Fruit fly (Drosophila melanogaster) whole organism, embryonic: ENCODE measurements around the gene Pxn.

Experiments
- ATbp ChIP-seq: fragments of 200-800 bp; sonication (Bioruptor generic); optimal IDR thresholded peaks from 2 replicates; lab custom pipeline; 2017; ENCODE audit warnings: missing biosample characterization, mild to moderate bottlenecking, missing genetic modification characterization, missing genetic modification reagents
- B-H2 ChIP-seq: fragments of 200-800 bp; sonication (Bioruptor generic); optimal IDR thresholded peaks from 2 replicates; lab custom pipeline; 2018; ENCODE audit warnings: missing biosample characterization, mild to moderate bottlenecking, missing genetic modification characterization
- CG12299 ChIP-seq: fragments of 200-800 bp; sonication (Bioruptor generic); optimal IDR thresholded peaks from 2 replicates; lab custom pipeline; 2018; ENCODE audit warnings: missing biosample characterization, mild to moderate bottlenecking, missing genetic modification characterization
- CG12942 ChIP-seq: fragments of 200-800 bp; sonication (Bioruptor generic); optimal IDR thresholded peaks from 3 replicates; lab custom pipeline; 2016; ENCODE audit warnings: missing biosample characterization, missing genetic modification characterization
- CG14965 ChIP-seq: fragments of 200-800 bp; sonication (Bioruptor generic); optimal IDR thresholded peaks from 2 replicates; lab custom pipeline; 2016; ENCODE audit warnings: missing biosample characterization, missing genetic modification characterization, borderline replicate concordance
- CG15479 ChIP-seq: fragments of 200-800 bp; sonication (Bioruptor generic); optimal IDR thresholded peaks from 3 replicates; lab custom pipeline; 2019; ENCODE audit warnings: missing biosample characterization, mild to moderate bottlenecking, missing genetic modification characterization, moderate library complexity
- CG15696 ChIP-seq: fragments of 200-800 bp; sonication (Bioruptor generic); optimal IDR thresholded peaks from 2 replicates; lab custom pipeline; 2019; ENCODE audit warnings: missing biosample characterization, mild to moderate bottlenecking, missing genetic modification characterization, moderate library complexity
- CG17912 ChIP-seq: fragments of 200-800 bp; sonication (Bioruptor generic); optimal IDR thresholded peaks from 2 replicates; lab custom pipeline; 2018; ENCODE audit warnings: missing biosample characterization, mild to moderate bottlenecking, missing genetic modification characterization
- CG18619 ChIP-seq: fragments of 200-800 bp; sonication (Bioruptor generic); optimal IDR thresholded peaks from 3 replicates; lab custom pipeline; 2017; ENCODE audit warnings: missing biosample characterization, mild to moderate bottlenecking, missing genetic modification characterization
- CG2712 ChIP-seq: fragments of 200-800 bp; optimal IDR thresholded peaks from 3 replicates; lab custom pipeline; 2019; ENCODE audit warnings: missing biosample characterization, mild to moderate bottlenecking, missing genetic modification characterization, moderate library complexity
- CG31224 ChIP-seq: fragments of 200-800 bp; sonication (Bioruptor generic); IDR thresholded peaks from 2 replicates; pipeline ENCODE4 v1.3.6; 2022; ENCODE audit warnings: missing biosample characterization, missing genetic modification characterization
- CG32532 ChIP-seq: fragments of 200-800 bp; sonication (Bioruptor generic); IDR thresholded peaks from 2 replicates; pipeline ENCODE4 v1.3.6; 2022; ENCODE audit warnings: missing biosample characterization, missing genetic modification characterization
- CG32767 ChIP-seq: fragments of 200-800 bp; sonication (Bioruptor generic); IDR thresholded peaks from 2 replicates; pipeline ENCODE4 v1.3.6; 2022; ENCODE audit warnings: missing biosample characterization, missing genetic modification characterization
- CG3847 ChIP-seq: fragments of 200-800 bp; sonication (Bioruptor generic); IDR thresholded peaks from 2 replicates; pipeline ENCODE4 v1.3.6; 2022; ENCODE audit warnings: missing biosample characterization, missing genetic modification characterization
- CG4282 ChIP-seq: fragments of 200-800 bp; sonication (Bioruptor generic); optimal IDR thresholded peaks from 2 replicates; lab custom pipeline; 2016; ENCODE audit warnings: missing biosample characterization, missing genetic modification characterization
- CG6254 ChIP-seq: fragments of 200-800 bp; sonication (Bioruptor generic); optimal IDR thresholded peaks from 3 replicates; lab custom pipeline; 2017; ENCODE audit warnings: mild to moderate bottlenecking, missing biosample characterization, missing genetic modification reagents, missing genetic modification characterization
- CG6813 ChIP-seq: fragments of 200-800 bp; sonication (Bioruptor generic); optimal IDR thresholded peaks from 2 replicates; lab custom pipeline; 2017; ENCODE audit warnings: missing biosample characterization, missing genetic modification characterization, mild to moderate bottlenecking, moderate library complexity, missing genetic modification reagents
- CG7839 ChIP-seq: fragments of 200-800 bp; sonication (Bioruptor generic); optimal IDR thresholded peaks from 3 replicates; lab custom pipeline; 2018; ENCODE audit warnings: missing biosample characterization, mild to moderate bottlenecking, missing genetic modification characterization, moderate library complexity
- CG8089 ChIP-seq: fragments of 200-800 bp; sonication (Bioruptor generic); optimal IDR thresholded peaks from 3 replicates; lab custom pipeline; 2016; ENCODE audit warnings: missing biosample characterization, missing genetic modification characterization
- CG8359 ChIP-seq: fragments of 200-800 bp; sonication (Bioruptor generic); optimal IDR thresholded peaks from 2 replicates; lab custom pipeline; 2017; ENCODE audit warnings: missing biosample characterization, mild to moderate bottlenecking, missing genetic modification characterization, borderline replicate concordance
- Ets65A ChIP-seq: fragments of 200-800 bp; sonication (Bioruptor generic); peaks from one replicate; lab custom pipeline; 2016; ENCODE audit warnings: missing biosample characterization, missing genetic modification characterization
- H15 ChIP-seq: fragments of 200-800 bp; sonication (Bioruptor generic); IDR thresholded peaks from 3 replicates; pipeline ENCODE4 v1.3.6; 2022; ENCODE audit warnings: missing biosample characterization, missing genetic modification characterization
- Meics ChIP-seq: fragments of 200-800 bp; sonication (Bioruptor generic); optimal IDR thresholded peaks from 2 replicates; lab custom pipeline; 2017; ENCODE audit warnings: missing biosample characterization, mild to moderate bottlenecking, missing genetic modification characterization
- Myb ChIP-seq: fragments of 200-800 bp; sonication (Bioruptor generic); optimal IDR thresholded peaks from 2 replicates; lab custom pipeline; 2016; ENCODE audit warnings: missing biosample characterization, missing genetic modification characterization
- NK7.1 ChIP-seq: fragments of 200-800 bp; sonication (Bioruptor generic); optimal IDR thresholded peaks from 3 replicates; lab custom pipeline; 2016; ENCODE audit warnings: missing biosample characterization, missing genetic modification characterization
- NfI ChIP-seq: fragments of 200-800 bp; sonication (Bioruptor generic); optimal IDR thresholded peaks from 3 replicates; lab custom pipeline; 2018; ENCODE audit warnings: missing biosample characterization, mild to moderate bottlenecking, missing genetic modification characterization, moderate library complexity
- Poxn ChIP-seq: fragments of 200-800 bp; sonication (Bioruptor generic); IDR thresholded peaks from 2 replicates; pipeline ENCODE4 v1.3.6; 2022; ENCODE audit warnings: missing biosample characterization, missing genetic modification characterization
- Sin3A ChIP-seq: fragments of >200 bp; optimal IDR thresholded peaks from 2 replicates; lab custom pipeline; 2018
- Ssrp ChIP-seq: fragments of 200-800 bp; sonication (Bioruptor generic); optimal IDR thresholded peaks from 2 replicates; lab custom pipeline; 2018; ENCODE audit warnings: missing biosample characterization, mild to moderate bottlenecking, missing genetic modification characterization, moderate library complexity
- al ChIP-seq: fragments of 200-800 bp; sonication (Bioruptor generic); IDR thresholded peaks from 2 replicates; pipeline ENCODE4 v1.3.6; 2022; ENCODE audit warnings: missing biosample characterization, missing genetic modification characterization
- ci ChIP-seq: fragments of 200-800 bp; sonication (Bioruptor generic); IDR thresholded peaks from 3 replicates; pipeline ENCODE4 v1.3.6; 2022; ENCODE audit warnings: missing biosample characterization, missing genetic modification characterization
- dmrt11E ChIP-seq: fragments of 200-800 bp; sonication (Bioruptor generic); optimal IDR thresholded peaks from 3 replicates; lab custom pipeline; 2018; ENCODE audit warnings: missing biosample characterization, mild to moderate bottlenecking, missing genetic modification characterization, moderate library complexity
- dysf ChIP-seq: fragments of 200-800 bp; sonication (Bioruptor generic); IDR thresholded peaks from 3 replicates; pipeline ENCODE4 v1.3.6; 2022; ENCODE audit warnings: missing biosample characterization, missing genetic modification characterization
- emc ChIP-seq: fragments of 200-800 bp; sonication (Bioruptor generic); optimal IDR thresholded peaks from 2 replicates; lab custom pipeline; 2016; ENCODE audit warnings: missing biosample characterization, missing genetic modification characterization
- ftz-f1 ChIP-seq: fragments of 200-800 bp; sonication (Bioruptor generic); optimal IDR thresholded peaks from 2 replicates; lab custom pipeline; 2016; ENCODE audit warnings: missing biosample characterization, missing genetic modification characterization
- gem ChIP-seq: fragments of 200-800 bp; sonication (Bioruptor generic); optimal IDR thresholded peaks from 2 replicates; lab custom pipeline; 2019; ENCODE audit warnings: missing biosample characterization, mild to moderate bottlenecking, missing genetic modification characterization, moderate library complexity
- inv ChIP-seq: fragments of 200-800 bp; sonication (Bioruptor generic); IDR thresholded peaks from 2 replicates; pipeline ENCODE4 v1.3.6; 2022; ENCODE audit warnings: missing biosample characterization, missing genetic modification characterization; ENCODE audit not compliant: partially characterized antibody
- jing ChIP-seq: fragments of 200-800 bp; sonication (Bioruptor generic); optimal IDR thresholded peaks from 2 replicates; lab custom pipeline; 2018; ENCODE audit warnings: missing biosample characterization, mild to moderate bottlenecking, missing genetic modification characterization
- mld ChIP-seq: fragments of 200-800 bp; sonication (Bioruptor generic); IDR thresholded peaks from 3 replicates; pipeline ENCODE4 v1.3.6; 2022; ENCODE audit warnings: missing biosample characterization, missing genetic modification characterization; ENCODE audit not compliant: partially characterized antibody
- peb ChIP-seq: fragments of 200-800 bp; sonication (Bioruptor generic); IDR thresholded peaks from 2 replicates; pipeline ENCODE4 v1.3.6; 2022; ENCODE audit warnings: missing biosample characterization, missing genetic modification characterization
- rib ChIP-seq: fragments of 200-800 bp; sonication (Bioruptor generic); IDR thresholded peaks from 2 replicates; pipeline ENCODE4 v1.3.6; 2022; ENCODE audit warnings: missing biosample characterization, missing genetic modification characterization
- ro ChIP-seq: fragments of 200-800 bp; sonication (Bioruptor generic); IDR thresholded peaks from 2 replicates; pipeline ENCODE4 v1.3.6; 2022; ENCODE audit warnings: missing biosample characterization, missing genetic modification characterization
- sisA ChIP-seq: fragments of 200-800 bp; sonication (Bioruptor generic); IDR thresholded peaks from 2 replicates; pipeline ENCODE4 v1.3.6; 2022; ENCODE audit warnings: missing biosample characterization, missing genetic modification characterization
- sob ChIP-seq: fragments of 200-800 bp; sonication (Bioruptor generic); IDR thresholded peaks from 2 replicates; pipeline ENCODE4 v1.3.6; 2022; ENCODE audit warnings: missing biosample characterization, missing genetic modification characterization
- trem ChIP-seq: fragments of 200-800 bp; optimal IDR thresholded peaks from 3 replicates; lab custom pipeline; 2019; ENCODE audit warnings: missing biosample characterization, mild to moderate bottlenecking, missing genetic modification characterization, moderate library complexity
- wor ChIP-seq: fragments of 200-800 bp; sonication (Bioruptor generic); IDR thresholded peaks from 2 replicates; pipeline ENCODE4 v1.3.6; 2022; ENCODE audit warnings: missing biosample characterization, missing genetic modification characterization

The Pxn gene

DNA sequence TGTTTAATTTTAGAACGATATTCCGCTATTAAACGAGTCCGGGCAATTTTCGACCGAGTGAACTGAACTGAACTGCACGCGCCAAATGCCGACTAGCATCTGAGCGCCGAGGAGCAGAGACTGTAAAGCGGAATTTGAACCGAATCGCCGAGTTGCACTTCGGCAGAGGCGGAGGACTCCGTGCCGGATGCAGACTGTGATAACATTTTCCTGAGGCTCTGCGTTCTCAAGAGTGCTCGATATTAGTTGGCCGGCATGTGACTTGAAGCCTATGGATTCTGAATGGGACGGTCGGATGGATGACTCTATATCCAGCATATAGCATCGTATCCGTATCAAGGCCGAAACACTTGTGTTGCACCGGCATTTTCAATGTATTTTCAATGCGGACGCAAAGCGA, at the start of gene Pxn:
TSS of gene Pxn (minus strand) at position 101 of the 400 bp plus-strand sequence.
- peak; percentile 7 for TF ChIP-seq CG15479
- no peak for TF ChIP-seq ATbp (GFP tag; lab: Kevin White, UChicago)
- no peak for TF ChIP-seq CG32767 (GFP tag; lab: Robert Waterston, UW)
- no peak for TF ChIP-seq B-H2 (GFP tag; lab: Kevin White, UChicago)
- no peak for TF ChIP-seq jing (GFP tag; lab: Kevin White, UChicago)
- no peak for TF ChIP-seq Sin3A (lab: Kevin White, UChicago)
- no peak for TF ChIP-seq NK7.1 (GFP tag; lab: Kevin White, UChicago)
- TF ChIP-seq H15 (GFP tag; lab: Robert Waterston, UW) = no peak
- no peak for TF ChIP-seq NfI
- TF ChIP-seq ro = 0 out of 2 replicates have a peak, but pooled peaks have one; percentile 22
- no peak for TF ChIP-seq ci (GFP tag; lab: Robert Waterston, UW)
- 0 out of 3 replicates have a peak, but pooled peaks have one; percentile 22 for TF ChIP-seq mld (GFP tag; lab: Robert Waterston, UW)
- no peak for TF ChIP-seq emc
- 0 out of 2 replicates have a peak, but pooled peaks have one; percentile 6 for TF ChIP-seq sob
- TF ChIP-seq, all 482 proteins: peak for 4

DNA sequence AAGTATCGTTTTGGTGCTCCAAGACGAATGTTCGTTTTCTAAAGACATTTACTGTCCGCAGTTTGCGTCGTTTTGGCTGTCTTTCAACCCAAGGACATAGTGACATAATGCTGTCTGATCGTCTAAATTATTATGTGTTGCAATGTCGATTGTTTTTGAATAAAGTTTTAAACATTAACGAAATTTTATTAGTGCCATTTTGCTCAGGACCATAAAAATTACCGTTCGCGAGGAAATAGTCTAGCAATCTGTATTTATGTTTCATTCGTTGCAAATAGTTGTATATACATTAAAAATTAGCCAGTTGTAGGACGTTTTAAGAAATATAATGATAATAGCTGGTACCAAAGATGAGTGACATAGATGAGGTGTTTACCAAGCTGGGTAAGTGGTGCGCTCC, 31.5 kb upstream of the Pxn start, which contains the start of gene CG33234:
TSS of gene CG33234 (plus strand) at position 301 of the 400 bp plus-strand sequence.
- TF ChIP-seq inv (GFP tag; lab: Robert Waterston, UW) (no peak), wor (GFP tag; lab: Robert Waterston, UW) (no peak)

- no peak for TF ChIP-seq trem
- TF ChIP-seq CG4282 = no peak
- TF ChIP-seq CG32532 (GFP tag; lab: Robert Waterston, UW) = no peak
- TF ChIP-seq CG8359 (GFP tag; lab: Kevin White, UChicago) = no peak
- TF ChIP-seq Ets65A (GFP tag; lab: Kevin White, UChicago) = peak; percentile 10
- no peak for TF ChIP-seq Poxn (GFP tag; lab: Robert Waterston, UW)
- TF ChIP-seq CG8089 (GFP tag; lab: Kevin White, UChicago) = no peak
Observed at dm6 chr3L:2659339-2659738, 29.5 kb upstream of the Pxn start, which contains the start of gene CG33233. CG33233 (plus strand) TSS chr3L:2659639.

DNA sequence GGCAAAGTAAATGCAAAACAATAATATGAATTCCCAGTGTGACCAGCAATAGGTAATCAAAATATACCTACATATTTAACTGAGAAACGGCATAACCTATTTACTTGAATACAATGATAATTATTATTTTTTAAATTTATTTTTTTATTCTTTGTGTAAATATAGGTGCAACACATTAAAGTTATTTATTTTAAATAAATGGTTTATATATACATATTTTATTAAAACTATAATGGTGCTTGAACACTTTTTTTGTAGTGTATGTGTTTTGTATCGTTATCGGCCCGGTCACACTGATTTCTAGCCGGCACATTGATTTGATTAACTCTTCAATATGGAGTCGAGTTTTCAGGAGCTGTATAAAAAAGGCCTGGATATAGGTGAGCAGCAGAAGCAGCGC, 21.9 kb upstream of the Pxn start, which contains the start of the genes ProRS-m, CG42304 and Snup:
TSS of gene ProRS-m (minus strand) at position 51 of the 400 bp plus-strand sequence.
TSS of gene CG42304 (plus strand) at position 289 of the 400 bp plus-strand sequence.
TSS of gene Snup (plus strand) at position 289 of the 400 bp plus-strand sequence.
- TF ChIP-seq sisA (GFP tag; lab: Robert Waterston, UW) (peak; percentile 73), CG2712 (tag; lab: Kevin White, UChicago) (peak; percentile 87), H15 (GFP tag; lab: Robert Waterston, UW) (no peak; the same call in 2 of the 3 replicates), wor (GFP tag; lab: Robert Waterston, UW) (peak; percentile 30; the same call in 1 of the 2 replicates), peb (peak; percentile 58; the same call in 1 of the 2 replicates), CG12299 (no peak), Myb (GFP tag; lab: Kevin White, UChicago) (no peak), Ssrp (peak; percentile 47), CG7839 (tag; lab: Kevin White, UChicago) (peak; percentile 70), CG12942 (GFP tag; lab: Kevin White, UChicago) (peak; percentile 12), gem (peak; percentile 84), CG31224 (GFP tag; lab: Robert Waterston, UW) (0 out of 2 replicates have a peak, but pooled peaks have one; percentile 19), CG3847 (peak; percentile 44; the same call in 1 of the 2 replicates), CG18619 (GFP tag; lab: Kevin White, UChicago) (no peak), CG6813 (no peak), al (GFP tag; lab: Robert Waterston, UW) (peak; percentile 71), dmrt11E (tag; lab: Kevin White, UChicago) (peak; percentile 63), mld (GFP tag; lab: Robert Waterston, UW) (no peak), CG14965 (GFP tag; lab: Kevin White, UChicago) (no peak), CG15696 (tag; lab: Kevin White, UChicago) (peak; percentile 22), rib (GFP tag; lab: Robert Waterston, UW) (no peak), ftz-f1 (GFP tag; lab: Kevin White, UChicago) (no peak), CG6254 (GFP tag; lab: Kevin White, UChicago) (no peak), CG17912 (no peak), sob (peak; percentile 18; the same call in 1 of the 2 replicates), dysf (GFP tag; lab: Robert Waterston, UW) (peak; percentile 57; the same call in 2 of the 3 replicates), Meics (GFP tag; lab: Kevin White, UChicago) (peak; percentile 34)
